Fruit fly (Drosophila melanogaster) S2 (cell line): Measurements from ENCODE around the gene RpL36A.

Source experiments
- CG8478 ChIP-seq: fragments of >200 bp; optimal IDR thresholded peaks from 2 replicates; lab custom pipeline; 2018
- CTCF ChIP-seq, 2 experiments: fragments of >200 bp; optimal IDR thresholded peaks; 2 replicates each; lab custom pipeline; 2018

RpL36A gene

DNA sequence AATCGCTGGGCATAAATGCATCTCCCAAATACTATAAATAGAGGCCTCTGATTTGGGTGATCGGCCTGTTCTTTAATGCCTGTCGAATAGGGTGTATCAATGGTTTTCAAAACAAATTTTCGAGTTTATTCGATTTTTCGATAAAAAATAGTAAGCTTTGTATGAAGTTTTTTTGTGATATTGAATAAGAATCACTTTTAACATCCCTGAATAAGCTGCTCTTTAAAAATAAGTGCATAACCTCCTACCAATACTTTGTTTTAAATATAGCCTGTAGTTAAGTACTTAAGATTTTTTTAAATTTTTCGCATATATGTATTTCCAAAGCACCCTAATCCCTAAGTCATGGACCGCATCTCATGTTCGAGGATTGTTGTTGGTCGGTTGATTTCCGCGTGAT, 37.9 kb upstream of the RpL36A start:
- no peak for TF ChIP-seq CTCF (optimal IDR thresholded peaks at IDR 0.05; lab: Kevin White, UChicago)
- TF ChIP-seq CG8478 = no peak

DNA sequence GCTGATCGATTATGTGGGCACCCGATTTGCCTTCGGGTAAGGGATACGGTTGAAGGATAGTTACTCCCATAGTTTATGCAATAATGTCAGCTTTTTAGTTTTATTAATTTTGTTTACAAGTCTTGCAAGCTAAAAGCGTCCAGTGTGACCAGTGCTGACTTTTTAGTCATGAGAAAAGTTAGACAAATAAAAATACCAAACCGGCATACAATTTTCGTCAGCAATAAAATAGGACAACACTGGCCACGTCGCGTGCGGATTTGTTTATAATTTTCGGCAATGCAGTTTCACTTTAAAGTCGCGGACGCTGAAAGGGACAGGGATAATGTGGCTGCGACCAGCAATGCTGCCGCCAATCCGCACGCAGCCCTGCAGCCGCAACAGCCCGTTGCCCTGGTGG, 30.0 kb upstream of the RpL36A start, which contains the start of the genes MED20 and Trf:
Gene MED20 (minus strand): TSS at position 157 of the 400 bp plus-strand sequence.
Gene Trf (plus strand): TSS at position 204 of the 400 bp plus-strand sequence.
- TF ChIP-seq CTCF (optimal IDR thresholded peaks at IDR 0.05; lab: Kevin White, UChicago) = peak in 1 of 2 experiments; percentile 7
- TF ChIP-seq CG8478 = no peak

DNA sequence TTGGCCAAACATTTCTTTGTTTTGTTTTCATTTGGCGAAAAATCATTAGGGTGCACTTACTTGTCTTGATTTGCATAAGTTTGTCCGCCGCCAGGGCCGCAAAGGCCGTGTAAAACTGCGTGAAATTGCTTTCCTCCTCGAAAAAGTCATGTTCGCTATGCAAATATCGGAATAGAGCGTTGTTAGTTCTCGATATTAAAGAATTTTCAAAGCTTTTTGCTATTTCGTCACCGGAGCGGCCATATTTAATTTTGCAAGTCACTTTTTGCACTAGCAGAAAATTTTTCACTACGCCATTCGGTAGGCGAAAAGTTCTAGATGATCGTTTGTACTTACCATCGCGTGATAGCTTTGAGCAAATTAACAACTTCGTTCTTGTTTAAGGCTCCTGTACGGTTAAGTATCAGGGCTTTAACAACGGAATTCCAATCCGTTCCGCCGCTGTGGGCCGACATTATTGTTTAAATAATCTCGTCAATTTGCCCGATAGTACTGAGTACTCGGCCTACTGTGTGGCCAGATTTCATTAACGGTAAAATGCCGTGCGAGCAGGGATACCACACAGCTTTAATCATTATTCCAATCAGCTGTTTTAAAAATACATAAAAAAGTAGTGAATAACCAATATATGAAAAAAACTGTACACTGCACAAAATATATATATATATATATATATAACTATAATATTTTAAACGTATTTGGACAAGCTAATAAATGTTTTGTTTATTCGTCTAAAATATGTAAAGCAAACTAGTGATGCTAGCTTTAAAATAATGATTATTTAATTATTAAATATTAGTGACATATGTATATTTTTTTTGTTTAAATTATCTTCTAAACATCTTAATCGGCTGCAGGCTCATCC, 28.6 kb upstream of the RpL36A start, which contains the start of gene poe:
Gene poe (minus strand): TSS at position 513 of the 865 bp plus-strand sequence.
- no peak for TF ChIP-seq CG8478
- no peak for TF ChIP-seq CTCF (optimal IDR thresholded peaks at IDR 0.05; lab: Kevin White, UChicago)

DNA sequence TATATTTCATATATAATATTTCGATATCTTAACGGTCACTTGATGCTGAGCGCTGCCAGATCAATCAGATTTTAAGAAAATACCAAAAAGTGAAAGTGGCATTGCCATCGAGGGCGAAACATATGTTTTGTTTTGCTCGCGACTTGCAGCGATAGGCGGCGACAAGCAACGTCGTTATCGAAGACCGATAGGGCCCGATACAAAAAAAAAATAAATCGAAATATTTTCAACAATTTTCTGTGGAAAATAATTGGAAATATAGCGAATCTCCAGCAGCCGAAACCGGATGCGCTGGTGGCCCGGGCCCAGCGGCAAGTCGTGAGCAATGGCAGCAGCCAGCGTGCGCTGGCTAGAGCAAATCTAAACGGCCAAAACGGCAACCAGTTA, 566 bp upstream of the RpL36A start, which contains the start of gene Megf8:
Gene Megf8 (plus strand): TSS at position 190 of the 387 bp plus-strand sequence.
- TF ChIP-seq CG8478 (no peak), CTCF (optimal IDR thresholded peaks at IDR 0.05; lab: Kevin White, UChicago) (no peak)

DNA sequence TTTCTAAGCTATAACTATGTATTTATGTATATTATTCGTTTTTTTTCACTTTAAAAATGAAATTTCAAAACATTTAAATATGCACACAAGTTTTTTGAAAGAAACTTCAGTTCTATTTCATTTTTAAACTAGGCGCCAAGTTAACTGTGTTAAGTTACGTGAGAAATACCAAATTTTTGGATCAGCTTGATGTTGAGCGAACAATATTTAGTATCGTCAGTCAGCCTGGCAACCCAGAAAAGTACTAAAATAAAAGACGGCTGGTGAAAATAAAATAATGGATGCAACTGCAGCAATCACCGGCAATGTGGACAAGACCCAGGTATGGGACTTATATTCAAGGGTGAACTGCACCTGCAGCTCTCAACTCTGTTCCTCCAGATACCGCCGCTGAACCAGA, 1.8 kb downstream of the RpL36A start, which contains the start of gene CCDC53:
Gene CCDC53 (plus strand): TSS at position 235 of the 400 bp plus-strand sequence.
- no peak for TF ChIP-seq CG8478
- no peak for TF ChIP-seq CTCF (optimal IDR thresholded peaks at IDR 0.05; lab: Kevin White, UChicago)

DNA sequence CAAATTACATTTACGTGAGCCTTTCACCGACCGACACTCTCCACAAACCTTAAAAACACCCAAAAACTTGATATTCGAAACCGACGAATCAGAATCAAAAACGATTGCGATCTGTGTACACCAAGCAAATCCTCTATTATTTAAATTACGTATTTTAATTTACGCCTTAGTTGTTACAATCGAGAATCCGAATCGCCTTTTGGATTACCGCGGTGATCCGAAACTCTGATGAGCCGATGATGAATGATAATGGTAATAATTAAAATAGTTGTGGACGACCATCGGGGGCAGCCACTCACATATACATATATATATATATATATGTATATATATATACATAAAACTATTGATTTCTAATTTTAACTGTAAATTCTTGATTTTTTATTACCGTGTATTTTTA, 3.0 kb downstream of the RpL36A start, which contains the start of gene CG7367:
Gene CG7367 (minus strand): TSS at position 101 of the 400 bp plus-strand sequence.
- TF ChIP-seq CG8478 = no peak

DNA sequence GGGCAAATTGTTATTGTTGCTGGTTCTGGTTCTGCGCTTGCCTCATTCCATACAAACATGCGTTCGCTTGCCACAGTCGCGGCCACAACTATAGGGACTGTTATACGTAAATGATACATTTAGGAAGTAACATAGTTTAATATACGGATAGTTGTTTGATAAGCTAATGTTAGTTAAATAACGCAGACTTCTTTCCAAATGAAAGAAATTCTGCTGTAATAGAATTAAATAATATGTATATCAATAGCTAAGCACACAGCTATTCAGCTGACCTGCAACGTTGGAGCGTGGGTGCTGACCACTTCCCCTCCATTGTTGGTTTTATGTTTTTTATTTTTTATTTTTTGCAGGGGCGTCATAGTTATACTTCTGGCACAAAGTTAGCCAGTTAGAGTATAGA, 8.0 kb downstream of the RpL36A start:
- TF ChIP-seq CTCF (optimal IDR thresholded peaks at IDR 0.05; lab: Kevin White, UChicago) (no peak), CG8478 (no peak)

DNA sequence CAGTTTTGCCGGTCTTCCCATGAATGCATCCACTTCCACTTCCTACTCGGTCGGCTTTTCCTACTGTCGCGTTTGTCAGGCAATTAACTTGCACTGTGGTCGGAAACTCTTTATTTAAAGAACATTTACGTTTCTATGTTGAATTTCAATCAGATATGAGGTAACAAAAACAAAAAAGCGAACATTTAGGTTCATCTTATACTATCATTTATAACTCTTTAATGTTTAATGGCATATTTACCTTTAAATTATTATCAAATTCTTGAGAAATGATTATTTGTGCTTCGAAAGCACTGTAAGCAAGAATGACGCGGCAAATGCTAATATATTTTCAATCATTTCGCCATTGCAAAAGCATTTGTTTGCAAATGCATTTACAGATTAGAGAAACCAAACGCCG, 9.0 kb downstream of the RpL36A start:
- TF ChIP-seq CG8478 = no peak

DNA sequence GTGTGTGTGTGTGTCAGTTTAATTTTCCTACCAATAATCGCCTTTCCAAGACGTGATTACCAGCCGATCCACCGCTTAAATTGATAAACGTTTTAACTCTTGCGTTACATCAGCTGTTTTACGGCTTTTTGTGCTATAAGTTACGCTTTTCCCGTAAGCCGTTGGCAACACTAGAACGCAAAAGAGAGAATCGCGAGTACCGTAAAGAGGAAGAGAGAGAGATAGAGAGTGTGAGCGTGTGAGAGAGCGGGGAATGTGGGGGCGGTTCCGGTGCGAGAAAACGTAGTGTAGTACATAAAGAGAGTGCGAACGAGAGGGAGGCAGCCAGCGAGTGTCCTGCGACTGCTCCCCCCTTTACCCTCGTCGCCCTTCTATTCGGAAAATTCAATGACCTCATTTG, 11.1 kb downstream of the RpL36A start:
- TF ChIP-seq CTCF (optimal IDR thresholded peaks at IDR 0.05; lab: Kevin White, UChicago) (no peak), CG8478 (no peak)

DNA sequence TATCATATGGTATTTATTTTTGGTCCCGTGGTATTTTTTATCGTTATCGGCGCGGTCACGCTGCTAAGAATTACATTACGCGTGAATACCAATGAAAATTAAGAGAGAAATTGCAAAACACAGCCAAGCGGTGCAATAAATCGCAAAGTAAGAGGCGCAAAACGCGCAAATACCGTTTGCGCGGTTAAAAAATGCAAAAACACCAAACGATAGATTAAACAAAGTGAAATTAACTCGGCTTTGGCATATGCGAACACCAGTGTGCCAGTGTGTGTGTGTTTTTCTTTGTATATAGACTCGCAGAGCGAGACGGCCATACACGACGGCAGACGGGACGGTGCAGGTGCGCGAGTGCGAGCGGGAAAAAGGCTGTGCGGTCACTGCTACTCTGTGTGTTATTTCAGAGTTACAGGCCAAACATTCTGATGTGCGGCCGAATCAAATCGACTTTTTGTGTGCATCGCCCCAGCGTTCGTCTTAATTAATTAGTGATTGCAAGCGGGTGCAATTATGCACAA, 12.0 kb downstream of the RpL36A start, which contains the start of gene Cka:
Gene Cka (plus strand): TSS at position 29 of the 518 bp plus-strand sequence.
- TF ChIP-seq CG8478 = no peak
- TF ChIP-seq CTCF (optimal IDR thresholded peaks at IDR 0.05; lab: Kevin White, UChicago) = peak in 1 of 2 experiments; percentile 32

DNA sequence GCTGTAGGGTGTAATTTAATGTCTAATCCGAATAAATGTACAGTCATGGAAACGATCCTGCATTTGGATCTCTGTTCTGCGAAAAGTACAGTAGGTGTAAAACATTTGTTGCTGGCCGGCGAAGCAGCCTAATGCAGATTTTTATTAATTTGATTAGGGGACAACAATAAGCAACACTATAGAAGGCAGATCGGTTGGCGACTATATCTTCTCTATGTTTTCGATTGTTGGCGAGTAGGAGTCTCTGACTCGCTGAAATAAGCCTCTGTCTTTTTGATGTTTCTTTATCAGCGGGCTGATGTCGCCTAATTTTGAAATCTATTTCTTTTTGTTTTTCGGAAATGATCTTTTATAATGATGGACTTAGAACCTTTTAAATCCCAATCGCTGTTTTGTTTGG, 12.6 kb downstream of the RpL36A start:
- TF ChIP-seq CG8478 = no peak
- no peak for TF ChIP-seq CTCF (optimal IDR thresholded peaks at IDR 0.05; lab: Kevin White, UChicago)

DNA sequence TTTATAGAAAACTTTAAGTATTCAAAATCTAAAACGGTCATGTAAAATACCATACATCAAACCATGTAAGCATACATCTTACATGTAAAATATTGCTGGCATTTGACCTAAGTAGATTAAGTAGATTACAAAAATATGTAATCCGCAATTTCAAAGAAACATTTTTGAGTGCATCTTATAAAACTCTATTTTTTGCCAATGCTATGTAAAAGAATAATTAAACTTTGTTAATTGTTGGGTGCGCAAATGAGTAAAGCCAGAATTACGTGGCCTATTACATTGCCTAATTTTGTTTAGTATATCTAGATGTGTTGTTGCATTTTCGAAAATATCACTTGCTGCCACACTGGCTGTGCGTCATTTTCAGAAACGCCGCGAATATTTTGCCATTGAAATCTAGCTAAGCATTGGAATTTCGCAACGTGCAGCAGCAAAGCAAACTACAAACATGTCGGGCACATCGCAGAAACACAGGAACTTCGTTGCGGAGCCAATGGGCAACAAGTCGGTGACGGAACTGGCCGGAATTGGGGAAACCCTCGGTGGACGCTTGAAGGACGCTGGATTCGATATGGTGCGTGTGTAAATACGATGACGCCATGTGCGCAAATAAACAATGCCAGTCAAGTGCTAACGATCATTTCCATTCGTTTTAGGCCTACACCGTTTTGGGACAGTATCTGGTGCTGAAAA, 13.4 kb downstream of the RpL36A start, which contains the start of gene baf:
Gene baf (plus strand): TSS at position 303 of the 693 bp plus-strand sequence.
- TF ChIP-seq CTCF (optimal IDR thresholded peaks at IDR 0.05; lab: Kevin White, UChicago) (peak; percentile 22 to 40), CG8478 (no peak)

DNA sequence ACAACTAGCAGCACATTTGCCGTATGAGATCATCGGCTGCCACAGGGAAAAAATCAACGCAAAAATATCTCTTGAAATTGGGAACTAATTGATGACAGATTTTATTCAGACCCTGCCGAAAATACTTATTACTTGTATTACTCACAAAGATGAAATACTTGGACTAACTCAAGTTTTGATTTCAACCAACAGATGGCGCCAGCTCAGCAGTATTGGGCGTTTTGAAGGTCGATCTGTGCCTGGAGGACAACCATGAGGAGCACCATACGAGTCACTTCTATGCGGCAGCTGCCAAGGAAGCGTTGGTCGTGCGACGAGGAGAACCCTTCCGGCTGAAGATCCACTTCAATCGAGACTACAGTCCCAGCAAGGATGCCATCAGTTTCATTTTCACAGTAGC, 18.4 kb downstream of the RpL36A start:
- peak; percentile 76 to 80 for TF ChIP-seq CTCF (optimal IDR thresholded peaks at IDR 0.05; lab: Kevin White, UChicago)
- TF ChIP-seq CG8478 = no peak

DNA sequence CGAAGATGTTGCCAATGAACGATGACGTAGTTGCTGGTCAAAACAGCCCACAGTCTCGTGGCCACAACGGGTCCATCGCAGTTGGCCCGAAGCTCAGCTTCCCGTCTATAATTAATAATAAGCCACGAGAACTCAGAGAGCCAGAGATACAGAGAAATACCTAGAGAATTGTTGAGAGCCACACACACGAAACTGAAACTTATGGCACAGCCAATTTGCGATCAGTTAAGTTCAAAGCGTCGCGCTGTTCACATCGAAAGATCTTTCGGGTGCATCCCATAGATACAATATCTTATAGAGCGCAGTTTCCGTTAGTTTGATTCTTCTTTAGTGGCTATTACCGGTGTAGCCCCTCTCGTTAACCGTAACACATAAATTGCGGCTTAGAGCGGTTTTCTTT, 30.2 kb downstream of the RpL36A start:
- TF ChIP-seq CTCF (optimal IDR thresholded peaks at IDR 0.05; lab: Kevin White, UChicago) (no peak), CG8478 (no peak)
